Worm (Caenorhabditis elegans): ENCODE results near the gene ttr-27.

Gene ttr-27

DNA sequence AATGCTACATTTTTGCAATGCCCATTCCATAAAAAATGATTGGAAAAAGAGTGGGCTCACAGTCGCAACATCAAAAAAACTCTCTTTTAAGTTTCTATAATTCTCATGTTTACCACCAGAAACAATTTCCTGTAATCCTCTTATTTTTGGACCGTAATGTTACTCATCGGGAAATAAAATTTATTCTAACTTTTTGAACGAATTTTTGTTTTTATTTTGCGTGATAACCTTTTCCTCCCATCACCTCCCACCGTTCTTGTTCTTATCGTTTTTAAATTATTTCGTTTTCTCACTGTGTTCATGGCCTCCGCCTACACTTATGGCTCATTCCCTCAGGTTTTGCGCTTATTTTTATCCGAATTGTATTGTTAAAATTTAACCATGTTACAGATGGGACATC, 44.8 kb downstream of the ttr-27 start, which contains the start of gene anp-1:
anp-1 (plus strand) TSS at position 301 of the 400 bp plus-strand sequence.
- no peak for TF ChIP-seq nhr-232 (tag; optimal IDR thresholded peaks at IDR 0.05)
- TF ChIP-seq ets-4 (tag; optimal IDR thresholded peaks at IDR 0.05) = no peak
- no peak for TF ChIP-seq unc-55 (GFP tag; optimal IDR thresholded peaks at IDR 0.05)

DNA sequence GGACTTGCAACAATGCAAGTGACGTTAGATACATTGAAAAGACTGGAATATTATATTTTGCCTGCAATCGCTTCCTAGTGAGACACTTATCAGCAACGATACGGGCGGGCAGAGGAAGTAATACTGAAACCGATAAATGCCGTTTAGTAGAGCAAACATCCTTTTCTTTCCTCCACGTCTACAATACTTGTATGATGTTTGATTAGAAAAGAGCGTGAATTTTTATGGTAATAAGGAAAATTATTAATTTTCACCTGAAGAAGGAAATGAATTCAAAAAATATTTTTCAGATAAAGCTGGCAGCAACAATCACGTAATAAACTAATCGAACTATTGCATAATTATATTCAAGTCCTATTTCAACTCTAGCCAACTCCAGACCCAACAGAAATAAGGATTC, 49.1 kb downstream of the ttr-27 start, which contains the start of gene C44H9.7:
C44H9.7 (minus strand) TSS at position 101 of the 400 bp plus-strand sequence.
- no peak for TF ChIP-seq C38D4.7 (GFP tag; optimal IDR thresholded peaks at IDR 0.05)
- TF ChIP-seq elt-2 (tag; optimal IDR thresholded peaks at IDR 0.05) = peak; percentile 53
